Worm (Caenorhabditis elegans): ENCODE data around the gene srb-5.
"Not testable (repeated sequence)": the region's sequence is repeated elsewhere in the genome, so short reads cannot be mapped to it uniquely, and the experiment has no call there.

The srb-5 gene

ce11 chrII:5184661-5185545 is 21.7 kb upstream of the srb-5 start:
- TF ChIP-seq unc-62 (GFP tag; optimal IDR thresholded peaks at IDR 0.05): no peak

ce11 chrII:5183207-5183606 is 20.0 kb upstream of the srb-5 start:
- TF ChIP-seq unc-62 (GFP tag; optimal IDR thresholded peaks at IDR 0.05): no peak

ce11 chrII:5182451-5182850 is 19.3 kb upstream of the srb-5 start:
- TF ChIP-seq unc-62 (GFP tag; optimal IDR thresholded peaks at IDR 0.05): no peak

- no peak for TF ChIP-seq unc-62 (GFP tag; optimal IDR thresholded peaks at IDR 0.05)
These were observed 18.3 kb upstream of the srb-5 start for ce11 chrII:5181497-5181896.

- TF ChIP-seq unc-62 (GFP tag; optimal IDR thresholded peaks at IDR 0.05): no peak
These were observed 17.1 kb upstream of the srb-5 start for ce11 chrII:5180272-5180671.

ce11 chrII:5178609-5179008 is 15.4 kb upstream of the srb-5 start:
- no peak for TF ChIP-seq unc-62 (GFP tag; optimal IDR thresholded peaks at IDR 0.05)

- TF ChIP-seq unc-62 (GFP tag; optimal IDR thresholded peaks at IDR 0.05): no peak
These were observed 14.7 kb upstream of the srb-5 start, which contains the start of gene C27D6.12 for ce11 chrII:5177902-5178301. TSS of gene C27D6.12 (minus strand) at chrII:5178002.

ce11 chrII:5176934-5177333 is 13.8 kb upstream of the srb-5 start:
- TF ChIP-seq unc-62 (GFP tag; optimal IDR thresholded peaks at IDR 0.05): no peak

ce11 chrII:5174370-5174769 is 11.2 kb upstream of the srb-5 start, which contains the start of gene C27D6.3:
TSS of gene C27D6.3 (minus strand) at chrII:5174470.
- TF ChIP-seq unc-62 (GFP tag; optimal IDR thresholded peaks at IDR 0.05): no peak

- TF ChIP-seq unc-62 (GFP tag; optimal IDR thresholded peaks at IDR 0.05): no peak
These were observed 9.3 kb upstream of the srb-5 start, which contains the start of gene C27D6.1 for ce11 chrII:5172451-5172850. TSS of gene C27D6.1 (plus strand) at chrII:5172751.

ce11 chrII:5171610-5172009 is 8.4 kb upstream of the srb-5 start, which contains the start of gene C27D6.15:
TSS of gene C27D6.15 (plus strand) at chrII:5171910.
- TF ChIP-seq unc-62 (GFP tag; optimal IDR thresholded peaks at IDR 0.05): no peak

- TF ChIP-seq unc-62 (GFP tag; optimal IDR thresholded peaks at IDR 0.05): no peak
These were observed 7.7 kb upstream of the srb-5 start, which contains the start of gene srb-1 for ce11 chrII:5170932-5171331. TSS of gene srb-1 (minus strand) at chrII:5171032.

ce11 chrII:5166738-5167137 is 3.6 kb upstream of the srb-5 start, which contains the start of gene srb-3:
TSS of gene srb-3 (minus strand) at chrII:5166838.
- no peak for TF ChIP-seq unc-62 (GFP tag; optimal IDR thresholded peaks at IDR 0.05)

ce11 chrII:5161102-5161501 is 2.1 kb downstream of the srb-5 start, which contains the start of gene C27D6.11:
TSS of gene C27D6.11 (minus strand) at chrII:5161202.
- no peak for TF ChIP-seq unc-62 (GFP tag; optimal IDR thresholded peaks at IDR 0.05)

- not testable (repeated sequence) for TF ChIP-seq unc-62 (GFP tag; optimal IDR thresholded peaks at IDR 0.05)
These were observed 4.4 kb downstream of the srb-5 start, which contains the start of gene F58A6.9 for ce11 chrII:5158774-5159173. TSS of gene F58A6.9 (minus strand) at chrII:5158874.

- TF ChIP-seq unc-62 (GFP tag; optimal IDR thresholded peaks at IDR 0.05): no peak
These were observed 5.7 kb downstream of the srb-5 start, which contains the start of gene srb-13 for ce11 chrII:5157525-5157924. TSS of gene srb-13 (minus strand) at chrII:5157625.

- no peak for TF ChIP-seq unc-62 (GFP tag; optimal IDR thresholded peaks at IDR 0.05)
These were observed 6.2 kb downstream of the srb-5 start, which contains the start of gene msp-45 for ce11 chrII:5156983-5157382. TSS of gene msp-45 (minus strand) at chrII:5157083.

Measured in whole organism, dauer.